Fruit fly (Drosophila melanogaster) whole organism, prepupa: Measurements from ENCODE around the gene MME1.

Source experiments
- Blimp-1 ChIP-seq: fragments of 200-800 bp; sonication (Bioruptor generic); optimal IDR thresholded peaks from 3 replicates; lab custom pipeline; 2017; ENCODE audit warnings: missing biosample characterization, missing genetic modification characterization, mild to moderate bottlenecking, moderate library complexity, missing genetic modification reagents
- CG16779 ChIP-seq: fragments of 200-800 bp; sonication (Bioruptor generic); optimal IDR thresholded peaks from 3 replicates; lab custom pipeline; 2017; ENCODE audit warnings: missing biosample characterization, mild to moderate bottlenecking, missing genetic modification characterization
- CG3919 ChIP-seq: fragments of 200-800 bp; sonication (Bioruptor generic); optimal IDR thresholded peaks from 3 replicates; lab custom pipeline; 2016; ENCODE audit warnings: missing biosample characterization, missing genetic modification characterization
- CG6854 ChIP-seq: fragments of 200-800 bp; sonication (Bioruptor generic); optimal IDR thresholded peaks from 2 replicates; lab custom pipeline; 2017; ENCODE audit warnings: missing biosample characterization, mild to moderate bottlenecking, missing genetic modification characterization
- Hr39 ChIP-seq: fragments of 200-800 bp; sonication (Bioruptor generic); optimal IDR thresholded peaks from 2 replicates; lab custom pipeline; 2016; ENCODE audit warnings: missing biosample characterization, missing genetic modification characterization
- Met ChIP-seq: fragments of 200-800 bp; sonication (Bioruptor generic); optimal IDR thresholded peaks from 3 replicates; lab custom pipeline; 2016; ENCODE audit warnings: missing biosample characterization, missing genetic modification characterization
- eg ChIP-seq: fragments of 200-800 bp; sonication (Bioruptor generic); IDR thresholded peaks from 3 replicates; pipeline ENCODE4 v1.3.6; 2022; ENCODE audit warnings: missing biosample characterization, missing genetic modification characterization

- TF ChIP-seq Blimp-1 (GFP tag; lab: Kevin White, UChicago) (no peak), CG6854 (GFP tag; lab: Kevin White, UChicago) (no peak), Met (GFP tag; lab: Kevin White, UChicago) (no peak), Hr39 (GFP tag; lab: Kevin White, UChicago) (no peak), CG3919 (GFP tag; lab: Kevin White, UChicago) (no peak), CG16779 (no peak), eg (GFP tag; lab: Robert Waterston, UW) (no peak)
Measured at dm6 chr2L:7063721-7064179, 36.4 kb downstream of the MME1 start, which contains the start of gene Sem1.
